Fruit fly (Drosophila melanogaster): ENCODE measurements around the gene CG12520.

DNA sequence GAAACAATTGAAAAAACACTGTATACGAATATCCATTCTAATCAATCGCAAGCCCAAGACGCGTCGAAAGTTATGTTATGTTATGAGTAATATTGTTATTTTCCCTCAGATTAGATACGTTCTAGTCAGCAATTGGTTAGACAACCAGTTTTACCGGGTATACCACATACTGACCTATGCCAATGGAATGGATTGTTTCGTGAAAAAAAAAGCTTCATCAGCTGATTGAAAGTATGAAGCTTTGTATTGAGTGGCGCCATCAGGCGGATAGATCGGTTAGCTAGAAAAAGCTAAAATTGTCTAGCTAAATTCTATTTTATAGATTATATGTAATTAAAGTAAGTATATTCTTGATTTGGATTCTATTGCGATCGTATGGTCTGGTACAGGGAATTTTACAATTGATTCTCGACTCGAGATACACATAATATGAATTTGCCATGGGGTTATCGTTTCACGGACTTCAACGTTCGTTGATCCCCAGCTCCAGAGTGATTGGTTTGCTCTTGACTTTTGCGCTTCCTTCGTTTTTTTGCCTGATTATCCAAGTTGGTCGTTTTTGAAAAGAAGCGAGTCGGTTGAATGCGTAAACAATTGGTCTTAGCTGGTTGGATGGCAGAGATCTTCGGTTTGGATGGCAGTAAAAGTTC, at the start of gene CG12520:
- TF ChIP-seq psq (optimal IDR thresholded peaks at IDR 0.05) (no peak), pan (optimal IDR thresholded peaks at IDR 0.05) (no peak), usp (GFP tag; optimal IDR thresholded peaks at IDR 0.05) (no peak)
